Fruit fly (Drosophila melanogaster) whole organism, prepupa: Measurements from ENCODE around the gene pim.

Experiments
- CG1621 ChIP-seq: fragments of 200-800 bp; sonication (Bioruptor generic); optimal IDR thresholded peaks from 3 replicates; lab custom pipeline; 2018; ENCODE audit warnings: missing biosample characterization, mild to moderate bottlenecking, missing genetic modification characterization
- CG31627 ChIP-seq: fragments of 200-800 bp; sonication (Bioruptor generic); optimal IDR thresholded peaks from 3 replicates; lab custom pipeline; 2016; ENCODE audit warnings: missing biosample characterization, missing genetic modification characterization
- CG8319 ChIP-seq: fragments of 200-800 bp; sonication (Bioruptor generic); optimal IDR thresholded peaks from 3 replicates; lab custom pipeline; 2016; ENCODE audit warnings: missing biosample characterization, missing genetic modification characterization
- CG8632 ChIP-seq: fragments of 200-800 bp; sonication (Bioruptor generic); optimal IDR thresholded peaks from 3 replicates; lab custom pipeline; 2016; ENCODE audit warnings: missing biosample characterization, missing genetic modification characterization
- Gug ChIP-seq: fragments of 200-800 bp; sonication (Bioruptor generic); IDR thresholded peaks from 2 replicates; pipeline ENCODE4 v1.3.6; 2022; ENCODE audit warnings: missing biosample characterization, missing genetic modification characterization
- Sox15 ChIP-seq: fragments of 200-800 bp; sonication (Bioruptor generic); optimal IDR thresholded peaks from 3 replicates; lab custom pipeline; 2016; ENCODE audit warnings: missing biosample characterization, missing genetic modification characterization
- esn ChIP-seq: fragments of 200-800 bp; sonication (Bioruptor generic); optimal IDR thresholded peaks from 2 replicates; lab custom pipeline; 2016; ENCODE audit warnings: missing biosample characterization, mild to moderate bottlenecking, missing genetic modification characterization, moderate library complexity
- fkh ChIP-seq: fragments of 200-800 bp; sonication (Bioruptor generic); optimal IDR thresholded peaks from 3 replicates; lab custom pipeline; 2017; ENCODE audit warnings: missing biosample characterization, mild to moderate bottlenecking, missing genetic modification characterization, moderate library complexity
- net ChIP-seq: fragments of 200-800 bp; sonication (Bioruptor generic); optimal IDR thresholded peaks from 3 replicates; lab custom pipeline; 2016; ENCODE audit warnings: missing biosample characterization, missing genetic modification characterization

DNA sequence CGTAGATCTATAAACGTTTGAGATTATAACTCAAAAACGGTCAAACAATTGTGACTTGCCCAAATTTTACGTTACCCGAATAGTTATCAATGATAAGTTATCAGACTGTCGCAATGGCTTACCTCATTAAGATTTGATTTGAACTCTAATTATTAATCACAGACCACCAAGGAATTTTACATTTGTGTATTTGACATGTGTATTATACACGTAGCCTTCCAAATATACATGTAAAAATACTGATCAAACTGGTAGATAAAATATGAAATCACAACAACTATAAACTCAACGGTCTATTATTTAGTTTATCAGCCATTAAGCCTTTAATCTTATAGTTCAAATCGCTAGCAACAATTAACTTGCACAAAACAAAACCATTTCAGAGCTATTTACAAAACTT lies 30.7 kb downstream of the pim start:
- TF ChIP-seq Gug (GFP tag; lab: Robert Waterston, UW) (no peak), CG8319 (GFP tag; lab: Kevin White, UChicago) (no peak), net (GFP tag; lab: Kevin White, UChicago) (no peak), CG1621 (tag; lab: Kevin White, UChicago) (no peak), CG8632 (no peak), esn (GFP tag; lab: Kevin White, UChicago) (no peak), Sox15 (GFP tag; lab: Kevin White, UChicago) (no peak), CG31627 (GFP tag; lab: Kevin White, UChicago) (no peak), fkh (GFP tag; lab: Kevin White, UChicago) (no peak)
